Fruit fly (Drosophila melanogaster) whole organism: ENCODE data around the gene PAPLA1.

Source experiments
- CG8478 ChIP-seq: fragments of >200 bp; optimal IDR thresholded peaks from 2 replicates; lab custom pipeline; 2018; ENCODE audit warnings: inconsistent platforms
- Dll ChIP-seq: fragments of >200 bp; optimal IDR thresholded peaks from 2 replicates; lab custom pipeline; 2017
- EcR ChIP-seq, 2 experiments: fragments of >200 bp; optimal IDR thresholded peaks; 2 replicates each; lab custom pipeline; 2017; ENCODE audit warnings: missing biosample characterization in 2 of 2, missing genetic modification characterization in 2 of 2, missing genetic modification reagents in 2 of 2
- pan ChIP-seq: fragments of >200 bp; optimal IDR thresholded peaks from 2 replicates; lab custom pipeline; 2017
- psq ChIP-seq: fragments of >200 bp; optimal IDR thresholded peaks from 2 replicates; lab custom pipeline; 2017
- usp ChIP-seq: fragments of >200 bp; optimal IDR thresholded peaks from 2 replicates; lab custom pipeline; 2017; ENCODE audit warnings: missing biosample characterization, missing genetic modification characterization, mixed read lengths

DNA sequence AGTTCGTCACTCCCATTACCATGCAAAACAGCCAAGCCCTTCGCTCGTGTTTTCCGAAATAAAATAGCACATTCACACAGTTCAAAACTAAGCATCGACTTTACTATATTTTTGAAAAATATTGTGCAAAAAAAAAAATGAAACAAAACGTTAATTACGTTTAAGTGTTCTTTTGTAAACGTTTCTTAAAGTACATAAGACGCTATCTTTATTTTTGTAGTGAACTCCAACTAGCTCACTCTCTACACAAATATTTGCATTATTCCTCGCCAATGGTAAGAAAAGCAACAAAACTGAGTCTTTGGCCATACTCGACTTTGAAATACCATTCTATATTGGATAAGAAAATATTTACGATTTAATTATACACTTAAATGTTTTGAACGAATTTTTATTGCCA is 28.7 kb downstream of the PAPLA1 start:
- TF ChIP-seq CG8478, result no peak
- TF ChIP-seq pan (lab: Kevin White, UChicago), result no peak
- no peak for TF ChIP-seq Dll
- TF ChIP-seq psq (lab: Kevin White, UChicago), result no peak
- TF ChIP-seq EcR (GFP tag; optimal IDR thresholded peaks at IDR 0.05; lab: Kevin White, UChicago), result no peak
- TF ChIP-seq usp (GFP tag; lab: Kevin White, UChicago), result no peak
